Fruit fly (Drosophila melanogaster): Measurements from ENCODE around the gene CG8607.

The CG8607 gene

dm6 chr3L:7338786-7339185, 18.9 kb downstream of the CG8607 start (continued):
- TF ChIP-seq Scr (GFP tag; IDR thresholded peaks at IDR 0.05; ENCODE audit: partially characterized antibody) (0 out of 2 replicates have a peak, but pooled peaks have one; percentile 13), salm (tag; optimal IDR thresholded peaks at IDR 0.05) (no peak), Dfd (GFP tag; optimal IDR thresholded peaks at IDR 0.05) (no peak), mirr (GFP tag; optimal IDR thresholded peaks at IDR 0.05) (no peak), Nf-YA (GFP tag; IDR thresholded peaks at IDR 0.05) (no peak), CG6175 (GFP tag; IDR thresholded peaks at IDR 0.05) (no peak), Dp (GFP tag; optimal IDR thresholded peaks at IDR 0.05) (no peak), slp2 (GFP tag; optimal IDR thresholded peaks at IDR 0.05) (no peak), CG7745 (tag; optimal IDR thresholded peaks at IDR 0.05) (no peak), CG3163 (GFP tag; optimal IDR thresholded peaks at IDR 0.05) (no peak), wor (GFP tag; IDR thresholded peaks at IDR 0.05) (no peak), CG2889 (GFP tag; IDR thresholded peaks at IDR 0.05) (no peak), CG10267 (tag; optimal IDR thresholded peaks at IDR 0.05) (peak; percentile 88), fru (optimal IDR thresholded peaks at IDR 0.05) (no peak), lmd (GFP tag; IDR thresholded peaks at IDR 0.05) (no peak), CG10209 (GFP tag; optimal IDR thresholded peaks at IDR 0.05) (no peak), MESR4 (GFP tag; optimal IDR thresholded peaks at IDR 0.05) (peak; percentile 44), eyg (GFP tag; optimal IDR thresholded peaks at IDR 0.05) (no peak), CG4404 (GFP tag; IDR thresholded peaks at IDR 0.05) (no peak), Lpt (GFP tag; optimal IDR thresholded peaks at IDR 0.05) (no peak), CG18619 (GFP tag; optimal IDR thresholded peaks at IDR 0.05) (no peak), Doc3 (GFP tag; IDR thresholded peaks at IDR 0.05; ENCODE audit: partially characterized antibody) (no peak), CoRest (tag; optimal IDR thresholded peaks at IDR 0.05) (no peak), Hmr (GFP tag; optimal IDR thresholded peaks at IDR 0.05) (no peak), CG18476 (GFP tag; optimal IDR thresholded peaks at IDR 0.05) (no peak), CG15514 (GFP tag; optimal IDR thresholded peaks at IDR 0.05) (no peak), Bdp1 (GFP tag; optimal IDR thresholded peaks at IDR 0.05) (no peak), Sry-δ (GFP tag; optimal IDR thresholded peaks at IDR 0.05) (no peak), CG1792 (GFP tag; optimal IDR thresholded peaks at IDR 0.05) (no peak), sna (GFP tag; IDR thresholded peaks at IDR 0.05; ENCODE audit: partially characterized antibody) (no peak), dmrt99B (tag; optimal IDR thresholded peaks at IDR 0.05) (no peak), zf30C (GFP tag; optimal IDR thresholded peaks at IDR 0.05) (no peak), Antp (GFP tag; optimal IDR thresholded peaks at IDR 0.05) (no peak), toy (GFP tag; IDR thresholded peaks at IDR 0.05) (no peak), CG30020 (tag; optimal IDR thresholded peaks at IDR 0.05) (no peak), Meics (GFP tag; optimal IDR thresholded peaks at IDR 0.05) (no peak), Ada2b (GFP tag; IDR thresholded peaks at IDR 0.05) (no peak), cg (GFP tag; optimal IDR thresholded peaks at IDR 0.05) (no peak), YL-1 (GFP tag; optimal IDR thresholded peaks at IDR 0.05) (no peak), CG12219 (GFP tag; optimal IDR thresholded peaks at IDR 0.05) (no peak), CG17912 (GFP tag; optimal IDR thresholded peaks at IDR 0.05) (no peak), Dbx (GFP tag; IDR thresholded peaks at IDR 0.05) (no peak), CG9876 (GFP tag; optimal IDR thresholded peaks at IDR 0.05) (no peak), CG8281 (tag; optimal IDR thresholded peaks at IDR 0.05) (no peak), danr (GFP tag; IDR thresholded peaks at IDR 0.05) (no peak)
